Fruit fly (Drosophila melanogaster) whole organism, pupa: Measurements from ENCODE around the gene LManV.

Experiments used
- CG13204 ChIP-seq: fragments of 200-800 bp; sonication (Bioruptor generic); optimal IDR thresholded peaks from 2 replicates; lab custom pipeline; 2018; ENCODE audit warnings: missing biosample characterization, mild to moderate bottlenecking, missing genetic modification characterization, moderate library complexity
- CG32121 ChIP-seq: fragments of 200-800 bp; sonication (Bioruptor generic); IDR thresholded peaks from 2 replicates; pipeline ENCODE4 v1.3.6; 2022; ENCODE audit warnings: missing biosample characterization, missing genetic modification characterization
- CG34367 ChIP-seq: fragments of 200-800 bp; sonication (Bioruptor generic); optimal IDR thresholded peaks from 2 replicates; lab custom pipeline; 2018; ENCODE audit warnings: missing biosample characterization, mild to moderate bottlenecking, missing genetic modification characterization
- EcR ChIP-seq: fragments of 200-800 bp; sonication (Bioruptor generic); optimal IDR thresholded peaks from 3 replicates; lab custom pipeline; 2019; ENCODE audit warnings: missing biosample characterization, missing genetic modification characterization, mild to moderate bottlenecking, moderate library complexity, missing genetic modification reagents

dm6 chr2L:8732702-8733101, 43.4 kb downstream of the LManV start:
- TF ChIP-seq EcR (no peak), CG32121 (GFP tag; lab: Robert Waterston, UW) (no peak), CG34367 (no peak), CG13204 (no peak)
